Worm (Caenorhabditis elegans) whole organism, L2 larva: Measurements from ENCODE around the gene nrde-1.
A peak's percentile ranks its signal among the peaks of the same experiment; 100 is the strongest.

ENCODE experiments used
- C34F6.9 ChIP-seq: fragments of 150-350 bp; optimal IDR thresholded peaks from 2 replicates; lab custom pipeline; 2014; ENCODE audit warnings: missing biosample characterization, missing genetic modification characterization
- F13H6.1 ChIP-seq: sonication (generic microtip); optimal IDR thresholded peaks from 2 replicates; lab custom pipeline; 2016; ENCODE audit warnings: missing genetic modification characterization, missing compliant biosample characterization
- R02D3.7 ChIP-seq: fragments of 150-350 bp; optimal IDR thresholded peaks from 2 replicates; lab custom pipeline; 2014; ENCODE audit warnings: missing biosample characterization, missing genetic modification characterization
- Y55F3AM.14 ChIP-seq: fragments of 200-800 bp; sonication (Bioruptor generic); optimal IDR thresholded peaks from 2 replicates; lab custom pipeline; 2018; ENCODE audit warnings: mild to moderate bottlenecking, missing genetic modification characterization, missing compliant biosample characterization
- ZK546.5 ChIP-seq: sonication (generic microtip); optimal IDR thresholded peaks from 2 replicates; lab custom pipeline; 2017; ENCODE audit warnings: missing biosample characterization, missing genetic modification characterization
- alr-1 ChIP-seq: fragments of 150-350 bp; optimal IDR thresholded peaks from 2 replicates; lab custom pipeline; 2014; ENCODE audit warnings: missing biosample characterization, missing genetic modification characterization
- aly-2 ChIP-seq: fragments of 150-350 bp; optimal IDR thresholded peaks from 2 replicates; lab custom pipeline; 2014; ENCODE audit warnings: missing biosample characterization, missing genetic modification characterization
- blmp-1 ChIP-seq: sonication (generic microtip); optimal IDR thresholded peaks from 2 replicates; lab custom pipeline; 2017; ENCODE audit warnings: missing genetic modification characterization, mild to moderate bottlenecking, missing compliant biosample characterization, antibody characterized with exemption, moderate library complexity; ENCODE audit not compliant: insufficient read depth
- ceh-82 ChIP-seq: fragments of 150-350 bp; optimal IDR thresholded peaks from 2 replicates; lab custom pipeline; 2014; ENCODE audit warnings: missing biosample characterization, missing genetic modification characterization
- crh-2 ChIP-seq: sonication (generic microtip); optimal IDR thresholded peaks from 2 replicates; lab custom pipeline; 2017; ENCODE audit warnings: missing biosample characterization, missing genetic modification characterization
- dmd-4 ChIP-seq: sonication (generic microtip); optimal IDR thresholded peaks from 2 replicates; lab custom pipeline; 2017; ENCODE audit warnings: missing biosample characterization, missing genetic modification characterization
- egl-27 ChIP-seq: sonication (generic microtip); optimal IDR thresholded peaks from 3 replicates; lab custom pipeline; 2017; ENCODE audit warnings: missing biosample characterization, missing genetic modification reagents, missing genetic modification characterization
- elt-1 ChIP-seq: fragments of 150-350 bp; optimal IDR thresholded peaks from 2 replicates; lab custom pipeline; 2014; ENCODE audit warnings: missing biosample characterization, missing genetic modification characterization
- elt-3 ChIP-seq: sonication (generic microtip); optimal IDR thresholded peaks from 2 replicates; lab custom pipeline; 2017; ENCODE audit warnings: missing biosample characterization, missing genetic modification characterization
- fos-1 ChIP-seq: fragments of 150-350 bp; optimal IDR thresholded peaks from 2 replicates; lab custom pipeline; 2014; ENCODE audit warnings: missing biosample characterization, missing genetic modification characterization
- gmeb-1 ChIP-seq: fragments of 150-350 bp; optimal IDR thresholded peaks from 2 replicates; lab custom pipeline; 2014; ENCODE audit warnings: missing biosample characterization, missing genetic modification characterization
- lin-11 ChIP-seq: fragments of 150-350 bp; sonication (generic microtip); optimal IDR thresholded peaks from 2 replicates; lab custom pipeline; 2014; ENCODE audit warnings: missing biosample characterization, missing genetic modification characterization, inconsistent platforms, mixed read lengths
- lin-13 ChIP-seq: fragments of 150-350 bp; optimal IDR thresholded peaks from 2 replicates; lab custom pipeline; 2014; ENCODE audit warnings: missing biosample characterization, missing genetic modification reagents, missing genetic modification characterization
- lin-39 ChIP-seq: fragments of 150-350 bp; optimal IDR thresholded peaks from 2 replicates; lab custom pipeline; 2014; ENCODE audit warnings: missing biosample characterization, missing genetic modification reagents, missing genetic modification characterization
- lsy-2 ChIP-seq, 2 experiments: fragments of 150-350 bp in 1 of 2; sonication (generic microtip) in 1 of 2; optimal IDR thresholded peaks; 2 replicates each; lab custom pipeline; 2014 to 2017; ENCODE audit warnings: missing biosample characterization in 2 of 2, missing genetic modification characterization in 2 of 2
- mab-5 ChIP-seq: fragments of 150-350 bp; optimal IDR thresholded peaks from 2 replicates; lab custom pipeline; 2014; ENCODE audit warnings: missing biosample characterization, missing genetic modification characterization
- mdl-1 ChIP-seq, 2 experiments: fragments of 150-350 bp in 1 of 2; sonication (generic microtip) in 1 of 2; optimal IDR thresholded peaks; 2 replicates each; lab custom pipeline; 2017; ENCODE audit warnings: missing biosample characterization in 2 of 2, missing genetic modification characterization in 2 of 2
- nhr-10 ChIP-seq: sonication (generic microtip); optimal IDR thresholded peaks from 2 replicates; lab custom pipeline; 2017; ENCODE audit warnings: missing biosample characterization, missing genetic modification characterization
- nhr-12 ChIP-seq: fragments of 150-350 bp; optimal IDR thresholded peaks from 2 replicates; lab custom pipeline; 2014; ENCODE audit warnings: missing biosample characterization, missing genetic modification characterization
- nhr-129 ChIP-seq: fragments of 150-350 bp; optimal IDR thresholded peaks from 2 replicates; lab custom pipeline; 2014; ENCODE audit warnings: missing biosample characterization, missing genetic modification characterization
- nhr-21 ChIP-seq: fragments of 150-350 bp; optimal IDR thresholded peaks from 2 replicates; lab custom pipeline; 2014; ENCODE audit warnings: missing biosample characterization, missing genetic modification characterization
- nhr-23 ChIP-seq: fragments of 150-350 bp; optimal IDR thresholded peaks from 2 replicates; lab custom pipeline; 2014; ENCODE audit warnings: missing biosample characterization, missing genetic modification reagents, missing genetic modification characterization
- nhr-237 ChIP-seq: fragments of 150-350 bp; optimal IDR thresholded peaks from 2 replicates; lab custom pipeline; 2014; ENCODE audit warnings: missing biosample characterization, missing genetic modification characterization
- nhr-25 ChIP-seq: fragments of 150-350 bp; sonication (generic microtip); optimal IDR thresholded peaks from 3 replicates; lab custom pipeline; 2014; ENCODE audit warnings: missing biosample characterization, missing genetic modification characterization
- nhr-6 ChIP-seq: fragments of 150-350 bp; optimal IDR thresholded peaks from 2 replicates; lab custom pipeline; 2014; ENCODE audit warnings: missing biosample characterization, missing genetic modification characterization
- nhr-77 ChIP-seq: fragments of 150-350 bp; optimal IDR thresholded peaks from 2 replicates; lab custom pipeline; 2014; ENCODE audit warnings: missing biosample characterization, missing genetic modification characterization
- peb-1 ChIP-seq: fragments of 150-350 bp; optimal IDR thresholded peaks from 2 replicates; lab custom pipeline; 2014; ENCODE audit warnings: missing biosample characterization, missing genetic modification characterization
- sem-4 ChIP-seq: fragments of 150-350 bp; optimal IDR thresholded peaks from 2 replicates; lab custom pipeline; 2014; ENCODE audit warnings: missing biosample characterization, missing genetic modification reagents, missing genetic modification characterization
- skn-1 ChIP-seq: sonication (generic microtip); optimal IDR thresholded peaks from 2 replicates; lab custom pipeline; 2017; ENCODE audit warnings: missing biosample characterization, missing genetic modification characterization
- sma-3 ChIP-seq: sonication (generic microtip); optimal IDR thresholded peaks from 2 replicates; lab custom pipeline; 2016; ENCODE audit warnings: missing genetic modification reagents, missing genetic modification characterization, missing compliant biosample characterization
- sma-9 ChIP-seq, 2 experiments: fragments of 150-350 bp in 1 of 2; sonication (generic microtip) in 1 of 2; optimal IDR thresholded peaks; 2 replicates each; lab custom pipeline; 2014 to 2016; ENCODE audit warnings: missing genetic modification characterization in 2 of 2, mild to moderate bottlenecking in 1 of 2, missing biosample characterization in 1 of 2, missing compliant biosample characterization in 1 of 2, missing genetic modification reagents in 1 of 2, moderate library complexity in 1 of 2
- snpc-4 ChIP-seq: fragments of 150-350 bp; optimal IDR thresholded peaks from 2 replicates; lab custom pipeline; 2014; ENCODE audit warnings: missing biosample characterization, missing genetic modification characterization
- unc-55 ChIP-seq: fragments of 150-350 bp; sonication (generic microtip); optimal IDR thresholded peaks from 3 replicates; lab custom pipeline; 2014; ENCODE audit warnings: missing biosample characterization, missing genetic modification reagents, missing genetic modification characterization
- zag-1 ChIP-seq: fragments of 150-350 bp; optimal IDR thresholded peaks from 2 replicates; lab custom pipeline; 2014; ENCODE audit warnings: missing biosample characterization, missing genetic modification characterization
- ztf-4 ChIP-seq: fragments of 150-350 bp; optimal IDR thresholded peaks from 2 replicates; lab custom pipeline; 2014; ENCODE audit warnings: missing biosample characterization, missing genetic modification characterization

The nrde-1 gene

ce11 chrIII:3677378-3677777, 35.9 kb upstream of the nrde-1 start:
- no peak for TF ChIP-seq ZK546.5 (tag; lab: Kevin White, UChicago)
- peak; percentile 90 for TF ChIP-seq unc-55 (GFP tag; lab: Kevin White, UChicago)
- peak; percentile 67 for TF ChIP-seq zag-1
- TF ChIP-seq fos-1 (tag; lab: Kevin White, UChicago) = no peak
- peak; percentile 50 for TF ChIP-seq sem-4 (tag; lab: Kevin White, UChicago)
- peak; percentile 75 for TF ChIP-seq crh-2 (tag; lab: Kevin White, UChicago)
- TF ChIP-seq Y55F3AM.14 = peak; percentile 58
- peak in 1 of 2 experiments; percentile 72 for TF ChIP-seq mdl-1 (tag; optimal IDR thresholded peaks at IDR 0.05; lab: Kevin White, UChicago)
- TF ChIP-seq elt-1 (tag; lab: Kevin White, UChicago) = no peak
- no peak for TF ChIP-seq snpc-4 (tag; lab: Kevin White, UChicago)
- no peak for TF ChIP-seq nhr-23 (tag; lab: Kevin White, UChicago)
- TF ChIP-seq R02D3.7 (tag; lab: Kevin White, UChicago) = no peak
- TF ChIP-seq nhr-237 (tag; lab: Kevin White, UChicago) = no peak
- no peak for TF ChIP-seq nhr-77
- TF ChIP-seq elt-3 (tag; lab: Kevin White, UChicago) = no peak
- peak; percentile 83 for TF ChIP-seq F13H6.1
- TF ChIP-seq nhr-12 (tag; lab: Kevin White, UChicago) = no peak
- peak; percentile 93 for TF ChIP-seq C34F6.9 (tag; lab: Kevin White, UChicago)
- peak; percentile 75 for TF ChIP-seq nhr-129
- TF ChIP-seq nhr-21 (tag; lab: Kevin White, UChicago) = peak; percentile 36
- TF ChIP-seq gmeb-1 = no peak
- TF ChIP-seq ztf-4 (tag; lab: Kevin White, UChicago) = peak; percentile 71
- TF ChIP-seq egl-27 = peak; percentile 23
- TF ChIP-seq mab-5 (tag; lab: Kevin White, UChicago) = peak; percentile 90
- peak; percentile 59 for TF ChIP-seq lin-13 (GFP tag; lab: Kevin White, UChicago)
- TF ChIP-seq sma-9 (GFP tag; optimal IDR thresholded peaks at IDR 0.05; lab: Kevin White, UChicago) = peak; percentile 81
- TF ChIP-seq sma-9 (tag; optimal IDR thresholded peaks at IDR 0.05; lab: Kevin White, UChicago) = no peak
- no peak for TF ChIP-seq aly-2
- peak; percentile 47 to 84 for TF ChIP-seq lsy-2 (tag; optimal IDR thresholded peaks at IDR 0.05; lab: Kevin White, UChicago)
- no peak for TF ChIP-seq blmp-1 (tag; lab: Kevin White, UChicago)
- TF ChIP-seq skn-1 (tag; lab: Kevin White, UChicago) = no peak
- no peak for TF ChIP-seq peb-1 (tag; lab: Kevin White, UChicago)

ce11 chrIII:3679083-3679482, 34.2 kb upstream of the nrde-1 start:
- TF ChIP-seq nhr-6 (tag; lab: Kevin White, UChicago) = no peak
- TF ChIP-seq nhr-23 (tag; lab: Kevin White, UChicago) = no peak
- TF ChIP-seq nhr-129 = no peak
- TF ChIP-seq dmd-4 (tag; lab: Kevin White, UChicago) = no peak
- TF ChIP-seq lsy-2 (tag; optimal IDR thresholded peaks at IDR 0.05; lab: Kevin White, UChicago) = peak in 1 of 2 experiments; percentile 34
- peak; percentile 9 for TF ChIP-seq sem-4 (tag; lab: Kevin White, UChicago)
- TF ChIP-seq peb-1 (tag; lab: Kevin White, UChicago) = no peak
- no peak for TF ChIP-seq nhr-237 (tag; lab: Kevin White, UChicago)
- TF ChIP-seq snpc-4 (tag; lab: Kevin White, UChicago) = no peak

DNA sequence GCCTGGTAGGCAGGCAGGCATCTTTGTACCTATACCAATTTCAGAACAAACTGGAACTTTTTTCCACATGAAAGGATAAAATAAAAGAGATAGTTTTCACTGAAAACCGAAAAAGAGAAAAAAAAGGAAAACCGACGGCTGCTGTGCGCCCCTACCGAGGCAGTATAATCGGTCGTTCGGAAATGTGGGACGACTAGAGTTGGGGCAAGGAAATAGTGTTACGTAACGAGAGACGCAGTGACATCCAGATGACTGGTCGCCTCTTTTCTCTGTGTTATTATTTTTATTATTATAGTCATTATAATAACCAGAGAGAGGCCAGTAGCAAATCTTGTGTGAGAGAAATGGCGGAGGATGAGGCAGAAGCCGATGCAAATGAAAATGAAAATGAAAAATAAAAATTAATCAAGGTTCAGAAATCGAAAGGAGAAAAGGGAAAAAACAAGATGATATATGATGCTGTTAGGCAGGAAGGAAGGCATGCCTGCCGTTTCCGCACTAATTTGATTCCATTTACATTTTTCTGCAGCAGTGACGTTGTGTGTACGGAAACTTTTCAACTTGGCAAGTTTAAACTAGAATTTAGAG, 31.8 kb upstream of the nrde-1 start:
- peak; percentile 6 for TF ChIP-seq nhr-25 (tag; lab: Kevin White, UChicago)
- TF ChIP-seq lin-13 (GFP tag; lab: Kevin White, UChicago) = no peak
- no peak for TF ChIP-seq dmd-4 (tag; lab: Kevin White, UChicago)
- no peak for TF ChIP-seq nhr-23 (tag; lab: Kevin White, UChicago)
- no peak for TF ChIP-seq snpc-4 (tag; lab: Kevin White, UChicago)
- TF ChIP-seq lsy-2 (tag; optimal IDR thresholded peaks at IDR 0.05; lab: Kevin White, UChicago) = no peak
- no peak for TF ChIP-seq lin-11 (tag; lab: Kevin White, UChicago)
- no peak for TF ChIP-seq alr-1 (tag; lab: Kevin White, UChicago)
- no peak for TF ChIP-seq ztf-4 (tag; lab: Kevin White, UChicago)
- TF ChIP-seq crh-2 (tag; lab: Kevin White, UChicago) = no peak
- no peak for TF ChIP-seq ceh-82 (tag; lab: Kevin White, UChicago)
- TF ChIP-seq R02D3.7 (tag; lab: Kevin White, UChicago) = no peak
- no peak for TF ChIP-seq nhr-237 (tag; lab: Kevin White, UChicago)
- TF ChIP-seq elt-3 (tag; lab: Kevin White, UChicago) = no peak
- TF ChIP-seq sma-3 = no peak
- TF ChIP-seq blmp-1 (tag; lab: Kevin White, UChicago) = peak; percentile 20
- TF ChIP-seq peb-1 (tag; lab: Kevin White, UChicago) = no peak
- no peak for TF ChIP-seq nhr-10
- TF ChIP-seq sma-9 (GFP tag; optimal IDR thresholded peaks at IDR 0.05; lab: Kevin White, UChicago) = peak; percentile 21
- no peak for TF ChIP-seq sma-9 (tag; optimal IDR thresholded peaks at IDR 0.05; lab: Kevin White, UChicago)
- TF ChIP-seq lin-39 = no peak
- no peak for TF ChIP-seq nhr-77
